Worm (Caenorhabditis elegans): Measurements from ENCODE around the gene W03C9.5.
A peak's percentile ranks its signal among the peaks of the same experiment; 100 is the strongest.

The W03C9.5 gene

DNA sequence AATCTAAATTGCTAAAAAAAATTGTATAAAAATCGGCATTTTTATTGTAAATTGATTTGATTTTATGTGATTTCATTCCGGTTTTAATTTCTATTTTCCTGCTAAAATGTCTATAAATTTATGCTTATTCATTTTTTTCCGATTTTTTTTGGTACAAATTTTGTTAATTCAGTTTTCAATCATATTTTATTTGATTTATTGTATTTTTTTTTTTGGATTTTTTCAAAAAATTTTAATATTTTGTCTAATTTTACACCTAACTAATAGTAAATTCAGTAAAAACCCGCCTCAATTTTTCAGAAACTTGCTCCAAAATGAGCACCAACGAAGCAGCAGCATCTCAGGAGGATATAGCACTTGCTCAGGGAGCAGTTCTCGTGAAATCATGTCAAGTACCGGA is 25.4 kb upstream of the W03C9.5 start, which contains the start of gene dhps-1:
Gene dhps-1, plus strand, starts transcription at position 301 of the 400 bp plus-strand sequence.
- TF ChIP-seq vab-15 (tag; optimal IDR thresholded peaks at IDR 0.05) (no peak), efl-1 (optimal IDR thresholded peaks at IDR 0.05) (no peak), efl-1 (GFP tag; optimal IDR thresholded peaks at IDR 0.05 in 1 of 2) (peak in 1 of 2 experiments; percentile 26), pag-3 (tag; optimal IDR thresholded peaks at IDR 0.05; ENCODE audit: borderline replicate concordance, insufficient read depth) (no peak)

DNA sequence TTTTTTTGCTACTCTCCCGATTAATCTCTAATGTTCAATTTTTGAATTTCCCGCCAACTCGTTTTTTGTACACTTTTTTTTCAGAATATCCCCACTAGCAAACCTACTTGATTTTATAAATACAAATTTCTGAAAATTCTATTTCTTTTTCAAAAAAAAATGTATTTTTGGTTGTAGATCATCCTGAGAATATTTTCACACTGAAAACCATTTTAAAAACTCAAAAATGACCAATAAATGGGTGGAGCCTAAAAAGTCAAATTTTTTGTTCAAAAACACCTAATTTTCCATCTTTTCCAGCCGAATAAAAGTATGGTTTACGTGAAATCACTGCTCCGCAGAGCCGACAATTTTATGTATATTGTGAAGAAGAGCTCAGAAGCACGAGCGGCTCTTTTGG is 21.4 kb upstream of the W03C9.5 start, which contains the start of gene Y17G7B.3:
Gene Y17G7B.3, plus strand, starts transcription at position 301 of the 400 bp plus-strand sequence.
- TF ChIP-seq lir-3 (tag; optimal IDR thresholded peaks at IDR 0.05; ENCODE audit: poor library complexity) (no peak), nhr-47 (tag; optimal IDR thresholded peaks at IDR 0.05) (no peak), lin-35 (GFP tag; optimal IDR thresholded peaks at IDR 0.05) (no peak), hlh-17 (GFP tag; optimal IDR thresholded peaks at IDR 0.05; ENCODE audit: borderline replicate concordance) (no peak), C34B4.2 (tag; optimal IDR thresholded peaks at IDR 0.05) (no peak)

ce11 chrII:11980110-11980509 is 12.8 kb upstream of the W03C9.5 start:
- TF ChIP-seq mef-2 (tag; optimal IDR thresholded peaks at IDR 0.05) (peak; percentile 29), ceh-90 (tag; optimal IDR thresholded peaks at IDR 0.05) (peak; percentile 40), zag-1 (tag; optimal IDR thresholded peaks at IDR 0.05) (no peak), lin-15B (tag; optimal IDR thresholded peaks at IDR 0.05) (peak; percentile 87), blmp-1 (tag; optimal IDR thresholded peaks at IDR 0.05) (peak; percentile 56), unc-130 (tag; optimal IDR thresholded peaks at IDR 0.05) (peak; percentile 95), vab-15 (tag; optimal IDR thresholded peaks at IDR 0.05) (peak; percentile 77), nhr-12 (tag; optimal IDR thresholded peaks at IDR 0.05) (no peak), nhr-20 (tag; optimal IDR thresholded peaks at IDR 0.05) (peak; percentile 92), nhr-28 (tag; optimal IDR thresholded peaks at IDR 0.05) (no peak), lin-39 (tag; optimal IDR thresholded peaks at IDR 0.05) (peak; percentile 45), tbx-2 (tag; optimal IDR thresholded peaks at IDR 0.05) (peak; percentile 89), aha-1 (tag; optimal IDR thresholded peaks at IDR 0.05) (no peak), elt-3 (tag; optimal IDR thresholded peaks at IDR 0.05) (peak in 4 of 6 experiments; percentile 27 to 82 (median 53)), fkh-4 (tag; optimal IDR thresholded peaks at IDR 0.05; ENCODE audit: borderline replicate concordance) (peak; percentile 53), fkh-8 (tag; optimal IDR thresholded peaks at IDR 0.05) (peak; percentile 96), nhr-11 (tag; optimal IDR thresholded peaks at IDR 0.05) (peak; percentile 90), sox-4 (tag; optimal IDR thresholded peaks at IDR 0.05) (peak; percentile 86), hlh-4 (tag; optimal IDR thresholded peaks at IDR 0.05) (peak; percentile 61), dpl-1 (GFP tag; optimal IDR thresholded peaks at IDR 0.05) (peak; percentile 68 to 79 (median 79)), nhr-84 (tag; optimal IDR thresholded peaks at IDR 0.05) (no peak), snpc-4 (tag; optimal IDR thresholded peaks at IDR 0.05) (no peak), efl-1 (optimal IDR thresholded peaks at IDR 0.05) (peak; percentile 83 to 90), efl-1 (GFP tag; optimal IDR thresholded peaks at IDR 0.05 in 1 of 2) (peak; percentile 69 to 97), unc-30 (tag; optimal IDR thresholded peaks at IDR 0.05) (no peak), tlp-1 (tag; optimal IDR thresholded peaks at IDR 0.05) (no peak), pax-3 (tag; optimal IDR thresholded peaks at IDR 0.05) (peak; percentile 87), fos-1 (tag; optimal IDR thresholded peaks at IDR 0.05) (peak; percentile 66), irx-1 (tag; optimal IDR thresholded peaks at IDR 0.05) (peak; percentile 33), zip-4 (GFP tag; optimal IDR thresholded peaks at IDR 0.05) (peak; percentile 67), aly-2 (tag; optimal IDR thresholded peaks at IDR 0.05) (no peak), nhr-77 (tag; optimal IDR thresholded peaks at IDR 0.05) (peak; percentile 61), swsn-7 (tag; optimal IDR thresholded peaks at IDR 0.05) (peak; percentile 87), egl-27 (tag; optimal IDR thresholded peaks at IDR 0.05) (no peak), grh-1 (GFP tag; IDR thresholded peaks at IDR 0.05) (peak; percentile 75), ceh-8 (GFP tag; optimal IDR thresholded peaks at IDR 0.05) (peak; percentile 90), lin-14 (GFP tag; optimal IDR thresholded peaks at IDR 0.05) (peak; percentile 95), mab-9 (GFP tag; IDR thresholded peaks at IDR 0.05) (peak; percentile 80), efl-3 (GFP tag; optimal IDR thresholded peaks at IDR 0.05) (peak; percentile 47), lsy-2 (tag; optimal IDR thresholded peaks at IDR 0.05) (peak; percentile 93 to 94), ceh-63 (GFP tag; optimal IDR thresholded peaks at IDR 0.05) (no peak), Y116A8C.19 (tag; optimal IDR thresholded peaks at IDR 0.05; ENCODE audit: borderline replicate concordance) (no peak)

All from whole organism, L1 larva.